Fruit fly (Drosophila melanogaster): ENCODE measurements around the gene Myt1.

The Myt1 gene

dm6 chr3L:5793967-5794366 is 14.6 kb upstream of the Myt1 start, which contains the start of gene Bre1 (continued):
- TF ChIP-seq emc (GFP tag; optimal IDR thresholded peaks at IDR 0.05), result no peak
- no peak for TF ChIP-seq nau (GFP tag; optimal IDR thresholded peaks at IDR 0.05)
- TF ChIP-seq Myb (GFP tag; optimal IDR thresholded peaks at IDR 0.05), result peak; percentile 31
- no peak for TF ChIP-seq CG13296 (GFP tag; optimal IDR thresholded peaks at IDR 0.05)
- no peak for TF ChIP-seq CG10543 (GFP tag; optimal IDR thresholded peaks at IDR 0.05)
- no peak for TF ChIP-seq CG31441 (GFP tag; IDR thresholded peaks at IDR 0.05)
- 0 out of 3 replicates have a peak, but pooled peaks have one; percentile 55 for TF ChIP-seq hb (GFP tag; IDR thresholded peaks at IDR 0.05; ENCODE audit: partially characterized antibody)
- TF ChIP-seq lilli (GFP tag; optimal IDR thresholded peaks at IDR 0.05), result no peak
- no peak for TF ChIP-seq CG4707 (GFP tag; optimal IDR thresholded peaks at IDR 0.05)
- TF ChIP-seq CG10366 (GFP tag; IDR thresholded peaks at IDR 0.05), result no peak
- no peak for TF ChIP-seq Mes4 (GFP tag; optimal IDR thresholded peaks at IDR 0.05)
- TF ChIP-seq unc-4 (GFP tag; IDR thresholded peaks at IDR 0.05; ENCODE audit: partially characterized antibody), result peak; percentile 80; the same call in 1 of the 2 replicates
- peak; percentile 52 for TF ChIP-seq nerfin-2 (GFP tag; IDR thresholded peaks at IDR 0.05; ENCODE audit: partially characterized antibody)
- no peak for TF ChIP-seq CG11085 (GFP tag; IDR thresholded peaks at IDR 0.05)
- no peak for TF ChIP-seq dmrt11E (tag; optimal IDR thresholded peaks at IDR 0.05)
- TF ChIP-seq CG10147 (GFP tag; optimal IDR thresholded peaks at IDR 0.05), result peak; percentile 15
- TF ChIP-seq CG4617 (GFP tag; optimal IDR thresholded peaks at IDR 0.05; ENCODE audit: borderline replicate concordance), result peak; percentile 93
- no peak for TF ChIP-seq CG2199 (GFP tag; IDR thresholded peaks at IDR 0.05)
- no peak for TF ChIP-seq CG2875 (GFP tag; optimal IDR thresholded peaks at IDR 0.05)
- TF ChIP-seq CG6689 (GFP tag; IDR thresholded peaks at IDR 0.05), result no peak
- TF ChIP-seq CG3163 (GFP tag; optimal IDR thresholded peaks at IDR 0.05), result no peak
- TF ChIP-seq CG33557 (GFP tag; optimal IDR thresholded peaks at IDR 0.05), result no peak
- no peak for TF ChIP-seq sim (GFP tag; IDR thresholded peaks at IDR 0.05)
- TF ChIP-seq ham (GFP tag; IDR thresholded peaks at IDR 0.05), result no peak
- peak in 1 of 2 experiments; percentile 43 for TF ChIP-seq Pdp1 (GFP tag; optimal IDR thresholded peaks at IDR 0.05)
- TF ChIP-seq stc (GFP tag; IDR thresholded peaks at IDR 0.05), result no peak
- no peak for TF ChIP-seq repo (GFP tag; optimal IDR thresholded peaks at IDR 0.05)
- no peak for TF ChIP-seq bab2 (GFP tag; optimal IDR thresholded peaks at IDR 0.05)
- TF ChIP-seq Scr (GFP tag; IDR thresholded peaks at IDR 0.05; ENCODE audit: partially characterized antibody), result peak; percentile 67
- no peak for TF ChIP-seq wdn (GFP tag; IDR thresholded peaks at IDR 0.05)
- no peak for TF ChIP-seq Hmr (GFP tag; optimal IDR thresholded peaks at IDR 0.05)
- TF ChIP-seq sens (GFP tag), result peak; percentile 83
- TF ChIP-seq Atf6 (GFP tag; IDR thresholded peaks at IDR 0.05), result no peak
- TF ChIP-seq CG10431 (GFP tag; optimal IDR thresholded peaks at IDR 0.05), result no peak
- no peak for TF ChIP-seq sens-2 (GFP tag; IDR thresholded peaks at IDR 0.05)
- no peak for TF ChIP-seq Dip2 (GFP tag; IDR thresholded peaks at IDR 0.05)
- no peak for TF ChIP-seq prd (optimal IDR thresholded peaks at IDR 0.05)
- TF ChIP-seq prd (GFP tag; IDR thresholded peaks at IDR 0.05), result 0 out of 3 replicates have a peak, but pooled peaks have one; percentile 23
- TF ChIP-seq NC2α (GFP tag; optimal IDR thresholded peaks at IDR 0.05), result no peak
- TF ChIP-seq CG11504 (tag; optimal IDR thresholded peaks at IDR 0.05), result no peak
- no peak for TF ChIP-seq yki (optimal IDR thresholded peaks at IDR 0.05)
- TF ChIP-seq CG32772 (GFP tag; IDR thresholded peaks at IDR 0.05), result no peak
- no peak for TF ChIP-seq Tbp (GFP tag; optimal IDR thresholded peaks at IDR 0.05)
- TF ChIP-seq BEAF-32 (GFP tag; optimal IDR thresholded peaks at IDR 0.05), result peak; percentile 84
- TF ChIP-seq CG2889 (GFP tag; IDR thresholded peaks at IDR 0.05), result no peak
- peak; percentile 44 for TF ChIP-seq CG3847 (GFP tag; IDR thresholded peaks at IDR 0.05)
- no peak for TF ChIP-seq CG7556 (GFP tag; optimal IDR thresholded peaks at IDR 0.05)
- peak; percentile 41; the same call in 1 of the 2 replicates for TF ChIP-seq inv (GFP tag; IDR thresholded peaks at IDR 0.05; ENCODE audit: partially characterized antibody)
- TF ChIP-seq sob (GFP tag; IDR thresholded peaks at IDR 0.05), result no peak
- TF ChIP-seq Taf1 (GFP tag; IDR thresholded peaks at IDR 0.05), result no peak
- no peak for TF ChIP-seq gcm2 (GFP tag; optimal IDR thresholded peaks at IDR 0.05)
- no peak for TF ChIP-seq Max (GFP tag; optimal IDR thresholded peaks at IDR 0.05)

All from whole organism, embryonic.